Worm (Caenorhabditis elegans): ENCODE measurements around the gene F20C5.5.

- no peak for TF ChIP-seq nhr-12 (tag; optimal IDR thresholded peaks at IDR 0.05)
- TF ChIP-seq dmd-4 (tag; optimal IDR thresholded peaks at IDR 0.05) = no peak
- TF ChIP-seq aly-2 (tag; optimal IDR thresholded peaks at IDR 0.05) = no peak
- no peak for TF ChIP-seq fos-1 (tag; optimal IDR thresholded peaks at IDR 0.05)
- TF ChIP-seq nhr-25 (tag; optimal IDR thresholded peaks at IDR 0.05) = no peak
- no peak for TF ChIP-seq mdl-1 (tag; optimal IDR thresholded peaks at IDR 0.05)
- no peak for TF ChIP-seq ceh-82 (tag; optimal IDR thresholded peaks at IDR 0.05)
- no peak for TF ChIP-seq egl-27 (tag; optimal IDR thresholded peaks at IDR 0.05)
- no peak for TF ChIP-seq nhr-237 (tag; optimal IDR thresholded peaks at IDR 0.05)
Observed at ce11 chrIV:8798255-8798654, 28.8 kb upstream of the F20C5.5 start, which contains the start of gene clec-182.
